Worm (Caenorhabditis elegans) whole organism, L1 larva: ENCODE results near the gene ckr-2.

Experiments used
- C04F5.9 ChIP-seq: sonication (generic microtip); optimal IDR thresholded peaks from 2 replicates; lab custom pipeline; 2016; ENCODE audit warnings: missing genetic modification characterization, missing compliant biosample characterization
- Y116A8C.19 ChIP-seq: sonication (generic microtip); optimal IDR thresholded peaks from 2 replicates; lab custom pipeline; 2016; ENCODE audit warnings: missing compliant biosample characterization, missing genetic modification characterization, borderline replicate concordance
- aha-1 ChIP-seq: fragments of 150-350 bp; optimal IDR thresholded peaks from 2 replicates; lab custom pipeline; 2014; ENCODE audit warnings: missing biosample characterization, missing genetic modification characterization
- alr-1 ChIP-seq: fragments of 200-800 bp; sonication (Bioruptor generic); optimal IDR thresholded peaks from 2 replicates; lab custom pipeline; 2018; ENCODE audit warnings: borderline replicate concordance, mild to moderate bottlenecking, missing genetic modification characterization, missing compliant biosample characterization
- aly-2 ChIP-seq: fragments of 150-350 bp; optimal IDR thresholded peaks from 2 replicates; lab custom pipeline; 2014; ENCODE audit warnings: missing biosample characterization, missing genetic modification characterization
- blmp-1 ChIP-seq: fragments of 150-350 bp; optimal IDR thresholded peaks from 2 replicates; lab custom pipeline; 2014; ENCODE audit warnings: missing biosample characterization, missing genetic modification characterization
- ceh-90 ChIP-seq: sonication (generic microtip); optimal IDR thresholded peaks from 2 replicates; lab custom pipeline; 2016; ENCODE audit warnings: missing genetic modification characterization, missing compliant biosample characterization
- ces-1 ChIP-seq: fragments of 150-350 bp; optimal IDR thresholded peaks from 2 replicates; lab custom pipeline; 2014; ENCODE audit warnings: missing biosample characterization, missing genetic modification reagents, missing genetic modification characterization
- dpl-1 ChIP-seq, 3 experiments: fragments of 150-350 bp in 2 of 3; sonication (generic microtip) in 1 of 3; optimal IDR thresholded peaks; 2 replicates each; lab custom pipeline; 2014 to 2017; ENCODE audit warnings: missing biosample characterization in 3 of 3, missing genetic modification characterization in 3 of 3, missing genetic modification reagents in 3 of 3
- dsc-1 ChIP-seq: sonication (generic microtip); optimal IDR thresholded peaks from 2 replicates; lab custom pipeline; 2016; ENCODE audit warnings: mild to moderate bottlenecking, missing genetic modification characterization, missing compliant biosample characterization
- efl-1 ChIP-seq, 4 experiments: fragments of 150-350 bp; optimal IDR thresholded peaks in 3 of 4; peaks in 1 of 4; 1 replicate in 1 of 4; 2 replicates in 3 of 4; lab custom pipeline; 2014; ENCODE audit warnings: missing biosample characterization in 2 of 4, missing genetic modification characterization in 2 of 4, missing genetic modification reagents in 2 of 4
- egl-13 ChIP-seq: sonication (generic microtip); optimal IDR thresholded peaks from 2 replicates; lab custom pipeline; 2016; ENCODE audit warnings: missing genotype, missing genetic modification reagents, missing genetic modification characterization, missing compliant biosample characterization
- egl-27 ChIP-seq, 2 experiments: fragments of 150-350 bp in 1 of 2; sonication (generic microtip); optimal IDR thresholded peaks; 3 replicates each; lab custom pipeline; 2017 to 2018; ENCODE audit warnings: missing biosample characterization in 2 of 2, missing genetic modification characterization in 2 of 2, missing genetic modification reagents in 2 of 2
- fkh-10 ChIP-seq: sonication (generic microtip); optimal IDR thresholded peaks from 2 replicates; lab custom pipeline; 2017; ENCODE audit warnings: missing biosample characterization, missing genetic modification reagents, missing genetic modification characterization
- fkh-4 ChIP-seq: sonication (generic microtip); optimal IDR thresholded peaks from 2 replicates; lab custom pipeline; 2016; ENCODE audit warnings: missing compliant biosample characterization, missing genetic modification characterization, borderline replicate concordance
- fos-1 ChIP-seq: fragments of 150-350 bp; optimal IDR thresholded peaks from 2 replicates; lab custom pipeline; 2014; ENCODE audit warnings: missing biosample characterization, missing genetic modification characterization
- isw-1 ChIP-seq: fragments of 200-800 bp; sonication (Bioruptor generic); IDR thresholded peaks from 2 replicates; pipeline ENCODE4 v1.3.6; 2022; ENCODE audit warnings: missing genetic modification characterization, missing compliant biosample characterization
- jun-1 ChIP-seq: fragments of 150-350 bp; optimal IDR thresholded peaks from 2 replicates; lab custom pipeline; 2014; ENCODE audit warnings: missing biosample characterization, missing genetic modification reagents, missing genetic modification characterization
- lin-13 ChIP-seq: fragments of 150-350 bp; optimal IDR thresholded peaks from 2 replicates; lab custom pipeline; 2014; ENCODE audit warnings: missing biosample characterization, missing genetic modification reagents, missing genetic modification characterization
- lin-14 ChIP-seq: fragments of 200-800 bp; sonication (Bioruptor generic); optimal IDR thresholded peaks from 2 replicates; lab custom pipeline; 2018; ENCODE audit warnings: mild to moderate bottlenecking, missing genetic modification characterization, moderate library complexity, missing compliant biosample characterization
- lin-35 ChIP-seq, 2 experiments: fragments of 150-350 bp; optimal IDR thresholded peaks; 2 replicates each; lab custom pipeline; 2014; ENCODE audit warnings: missing biosample characterization in 2 of 2, missing genetic modification characterization in 2 of 2, missing genetic modification reagents in 2 of 2
- lsy-2 ChIP-seq, 2 experiments: fragments of 150-350 bp; optimal IDR thresholded peaks; 2 replicates each; lab custom pipeline; 2014; ENCODE audit warnings: missing biosample characterization in 2 of 2, missing genetic modification characterization in 2 of 2
- mab-9 ChIP-seq: fragments of 200-800 bp; sonication (Bioruptor generic); IDR thresholded peaks from 2 replicates; pipeline ENCODE4 v1.3.6; 2022; ENCODE audit warnings: missing genetic modification reagents, missing genetic modification characterization, missing compliant biosample characterization
- mdl-1 ChIP-seq, 2 experiments: fragments of 150-350 bp; optimal IDR thresholded peaks; 2 replicates each; lab custom pipeline; 2014 to 2017; ENCODE audit warnings: missing biosample characterization in 2 of 2, missing genetic modification characterization in 2 of 2, inconsistent platforms in 1 of 2
- mef-2 ChIP-seq: fragments of 150-350 bp; optimal IDR thresholded peaks from 2 replicates; lab custom pipeline; 2014; ENCODE audit warnings: missing biosample characterization, missing genetic modification characterization
- mep-1 ChIP-seq: fragments of 150-350 bp; optimal IDR thresholded peaks from 2 replicates; lab custom pipeline; 2014; ENCODE audit warnings: missing biosample characterization, missing genetic modification characterization
- nhr-11 ChIP-seq: fragments of 150-350 bp; optimal IDR thresholded peaks from 2 replicates; lab custom pipeline; 2014; ENCODE audit warnings: missing biosample characterization, missing genetic modification characterization
- nhr-19 ChIP-seq: fragments of 200-800 bp; sonication (Bioruptor generic); conservative IDR thresholded peaks from 2 replicates; pipeline ENCODE4 v1.3.6; 2022; ENCODE audit warnings: missing genetic modification characterization, missing compliant biosample characterization
- nhr-28 ChIP-seq: fragments of 150-350 bp; optimal IDR thresholded peaks from 2 replicates; lab custom pipeline; 2014; ENCODE audit warnings: missing biosample characterization, missing genetic modification characterization
- nhr-47 ChIP-seq: sonication (generic microtip); optimal IDR thresholded peaks from 2 replicates; lab custom pipeline; 2016; ENCODE audit warnings: mild to moderate bottlenecking, missing genetic modification characterization, moderate library complexity, missing compliant biosample characterization
- nhr-77 ChIP-seq: fragments of 150-350 bp; optimal IDR thresholded peaks from 2 replicates; lab custom pipeline; 2014; ENCODE audit warnings: missing biosample characterization, missing genetic modification characterization
- nhr-84 ChIP-seq: sonication (generic microtip); optimal IDR thresholded peaks from 2 replicates; lab custom pipeline; 2017; ENCODE audit warnings: missing biosample characterization, missing genetic modification characterization
- nhr-85 ChIP-seq: sonication (generic microtip); peaks from one replicate; lab custom pipeline; 2016; ENCODE audit warnings: missing genetic modification characterization, inconsistent platforms, missing compliant biosample characterization
- pag-3 ChIP-seq: sonication (generic microtip); optimal IDR thresholded peaks from 2 replicates; lab custom pipeline; 2017; ENCODE audit warnings: missing genetic modification characterization, mild to moderate bottlenecking, missing compliant biosample characterization, antibody characterized with exemption, borderline replicate concordance; ENCODE audit not compliant: insufficient read depth
- rnt-1 ChIP-seq: sonication (generic microtip); optimal IDR thresholded peaks from 2 replicates; lab custom pipeline; 2016; ENCODE audit warnings: mild to moderate bottlenecking, missing genetic modification characterization, moderate library complexity, missing compliant biosample characterization
- skn-1 ChIP-seq: fragments of 150-350 bp; optimal IDR thresholded peaks from 2 replicates; lab custom pipeline; 2014; ENCODE audit warnings: missing biosample characterization, missing genetic modification characterization
- sptf-1 ChIP-seq: fragments of 150-350 bp; optimal IDR thresholded peaks from 2 replicates; lab custom pipeline; 2014; ENCODE audit warnings: missing biosample characterization, missing genetic modification characterization
- sup-37 ChIP-seq: fragments of 200-800 bp; sonication (Bioruptor generic); optimal IDR thresholded peaks from 2 replicates; lab custom pipeline; 2018; ENCODE audit warnings: mild to moderate bottlenecking, missing genetic modification characterization, missing compliant biosample characterization
- swsn-7 ChIP-seq: sonication (generic microtip); optimal IDR thresholded peaks from 2 replicates; lab custom pipeline; 2016; ENCODE audit warnings: missing genetic modification characterization, missing compliant biosample characterization
- tlp-1 ChIP-seq: fragments of 150-350 bp; optimal IDR thresholded peaks from 2 replicates; lab custom pipeline; 2014; ENCODE audit warnings: missing biosample characterization, missing genetic modification characterization
- zag-1 ChIP-seq: fragments of 150-350 bp; optimal IDR thresholded peaks from 2 replicates; lab custom pipeline; 2014; ENCODE audit warnings: missing biosample characterization, missing genetic modification characterization

Gene ckr-2

ce11 chrIII:2031746-2032145 is 10.4 kb upstream of the ckr-2 start:
- TF ChIP-seq nhr-85 (no peak), nhr-84 (tag; lab: Kevin White, UChicago) (no peak), sptf-1 (no peak), Y116A8C.19 (no peak), blmp-1 (tag; lab: Kevin White, UChicago) (no peak), nhr-77 (tag; lab: Kevin White, UChicago) (no peak), ces-1 (GFP tag; lab: Kevin White, UChicago) (no peak), aha-1 (tag; lab: Kevin White, UChicago) (no peak), fkh-4 (tag; lab: Kevin White, UChicago) (no peak), jun-1 (tag; lab: Kevin White, UChicago) (no peak), tlp-1 (no peak), dpl-1 (GFP tag; optimal IDR thresholded peaks at IDR 0.05; lab: Kevin White, UChicago) (no peak), dsc-1 (no peak)

ce11 chrIII:2030776-2031565 is 9.6 kb upstream of the ckr-2 start:
- no peak for TF ChIP-seq nhr-19
- TF ChIP-seq tlp-1 = no peak
- no peak for TF ChIP-seq fkh-10 (GFP tag; lab: Kevin White, UChicago)
- TF ChIP-seq nhr-85 = no peak
- TF ChIP-seq nhr-28 (tag; lab: Kevin White, UChicago) = no peak
- no peak for TF ChIP-seq mdl-1 (tag; optimal IDR thresholded peaks at IDR 0.05; lab: Kevin White, UChicago)
- TF ChIP-seq egl-13 (tag; lab: Kevin White, UChicago) = no peak
- TF ChIP-seq aly-2 (tag; lab: Kevin White, UChicago) = no peak
- no peak for TF ChIP-seq mab-9 (GFP tag; lab: Robert Waterston, UW)
- TF ChIP-seq mef-2 = no peak
- TF ChIP-seq swsn-7 (tag; lab: Kevin White, UChicago) = no peak
- TF ChIP-seq fos-1 (tag; lab: Kevin White, UChicago) = no peak
- TF ChIP-seq lin-13 (GFP tag; lab: Kevin White, UChicago) = no peak
- no peak for TF ChIP-seq efl-1 (optimal IDR thresholded peaks at IDR 0.05; lab: Kevin White, UChicago)
- no peak for TF ChIP-seq efl-1 (GFP tag; optimal IDR thresholded peaks at IDR 0.05 in 1 of 2; lab: Kevin White, UChicago)
- no peak for TF ChIP-seq lsy-2 (tag; optimal IDR thresholded peaks at IDR 0.05; lab: Kevin White, UChicago)
- no peak for TF ChIP-seq lin-35 (GFP tag; optimal IDR thresholded peaks at IDR 0.05; lab: Kevin White, UChicago)
- TF ChIP-seq nhr-11 = no peak
- TF ChIP-seq egl-27 (tag; optimal IDR thresholded peaks at IDR 0.05; lab: Kevin White, UChicago) = no peak
- no peak for TF ChIP-seq sup-37
- no peak for TF ChIP-seq C04F5.9 (tag; lab: Kevin White, UChicago)
- TF ChIP-seq, all 84 proteins: peak for 0

DNA sequence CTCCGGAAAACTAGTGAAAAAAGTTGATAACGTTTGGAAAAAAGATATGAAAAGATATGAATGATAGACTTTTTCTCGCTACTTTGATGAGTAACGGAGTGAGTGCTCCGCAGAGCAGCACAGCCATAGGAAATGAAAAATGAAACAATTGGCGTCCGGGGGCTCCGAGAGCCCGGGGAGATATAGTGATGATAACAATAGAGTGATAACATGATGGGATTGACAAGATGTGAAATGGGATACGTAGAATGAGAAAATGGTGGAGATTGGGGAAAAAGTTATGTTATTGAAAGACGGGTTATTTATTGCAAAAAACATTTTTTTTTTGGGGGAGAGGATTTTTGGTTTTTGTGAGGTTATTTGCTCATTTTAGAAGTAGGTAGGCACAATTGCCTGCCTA is 6.1 kb upstream of the ckr-2 start:
- TF ChIP-seq rnt-1 (no peak), lin-14 (GFP tag; lab: Kevin White, UChicago) (peak; percentile 26), lsy-2 (tag; optimal IDR thresholded peaks at IDR 0.05; lab: Kevin White, UChicago) (peak in 1 of 2 experiments; percentile 9)
- TF ChIP-seq, all 84 proteins: peak for 2

ce11 chrIII:2015494-2015893 is 5.9 kb downstream of the ckr-2 start:
- TF ChIP-seq zag-1 (no peak), nhr-84 (tag; lab: Kevin White, UChicago) (no peak), isw-1 (GFP tag; lab: Robert Waterston, UW) (no peak), skn-1 (tag; lab: Kevin White, UChicago) (no peak), blmp-1 (tag; lab: Kevin White, UChicago) (no peak), efl-1 (optimal IDR thresholded peaks at IDR 0.05; lab: Kevin White, UChicago) (no peak), efl-1 (GFP tag; optimal IDR thresholded peaks at IDR 0.05 in 1 of 2; lab: Kevin White, UChicago) (no peak), mep-1 (no peak), ceh-90 (tag; lab: Kevin White, UChicago) (no peak), nhr-47 (tag; lab: Kevin White, UChicago) (no peak), pag-3 (tag; lab: Kevin White, UChicago) (no peak), alr-1 (tag; lab: Kevin White, UChicago) (no peak), sptf-1 (no peak)
